Fruit fly (Drosophila melanogaster): ENCODE data around the gene gammaSnap2.
A peak's percentile ranks its signal among the peaks of the same experiment; 100 is the strongest.

gammaSnap2 gene

dm6 chr3R:10124764-10125163, 3.6 kb upstream of the gammaSnap2 start:
- TF ChIP-seq CG4496 (GFP tag; IDR thresholded peaks at IDR 0.05), result peak; percentile 41; the same call in 1 of the 3 replicates
- TF ChIP-seq rn (GFP tag; IDR thresholded peaks at IDR 0.05), result no peak
- TF ChIP-seq CG12605 (GFP tag; IDR thresholded peaks at IDR 0.05), result no peak
- no peak for TF ChIP-seq CG34367 (tag; optimal IDR thresholded peaks at IDR 0.05)
- 0 out of 3 replicates have a peak, but pooled peaks have one; percentile 29 for TF ChIP-seq fd96Ca (GFP tag; IDR thresholded peaks at IDR 0.05)
- no peak for TF ChIP-seq CG15710 (tag; optimal IDR thresholded peaks at IDR 0.05)
- no peak for TF ChIP-seq Pif1A (GFP tag; optimal IDR thresholded peaks at IDR 0.05)
- no peak for TF ChIP-seq CG13204 (GFP tag; optimal IDR thresholded peaks at IDR 0.05)
- TF ChIP-seq Pif1B (GFP tag; optimal IDR thresholded peaks at IDR 0.05), result no peak
- TF ChIP-seq CG17806 (tag; optimal IDR thresholded peaks at IDR 0.05), result no peak
- no peak for TF ChIP-seq CG32121 (GFP tag; IDR thresholded peaks at IDR 0.05)
- peak; percentile 52 for TF ChIP-seq CG14655 (GFP tag; optimal IDR thresholded peaks at IDR 0.05)
- TF ChIP-seq EcR (GFP tag; optimal IDR thresholded peaks at IDR 0.05), result no peak
- TF ChIP-seq Ets98B (GFP tag; IDR thresholded peaks at IDR 0.05), result peak; percentile 42; the same call in 1 of the 2 replicates
- no peak for TF ChIP-seq D1 (tag; optimal IDR thresholded peaks at IDR 0.05)
- peak; percentile 45 for TF ChIP-seq CG8301 (tag; optimal IDR thresholded peaks at IDR 0.05)
- no peak for TF ChIP-seq gl (tag; optimal IDR thresholded peaks at IDR 0.05)
- no peak for TF ChIP-seq CG9948 (tag; optimal IDR thresholded peaks at IDR 0.05)
- no peak for TF ChIP-seq Snoo (tag; optimal IDR thresholded peaks at IDR 0.05)
- no peak for TF ChIP-seq CG10348 (GFP tag; IDR thresholded peaks at IDR 0.05)
- no peak for TF ChIP-seq CG8159 (tag; optimal IDR thresholded peaks at IDR 0.05)

- TF ChIP-seq CG8159 (tag; optimal IDR thresholded peaks at IDR 0.05) (no peak), Ets98B (GFP tag; IDR thresholded peaks at IDR 0.05) (no peak), EcR (GFP tag; optimal IDR thresholded peaks at IDR 0.05) (no peak), CG12605 (GFP tag; IDR thresholded peaks at IDR 0.05) (no peak), CG4496 (GFP tag; IDR thresholded peaks at IDR 0.05) (no peak), CG14655 (GFP tag; optimal IDR thresholded peaks at IDR 0.05) (no peak), rn (GFP tag; IDR thresholded peaks at IDR 0.05) (no peak), Pif1B (GFP tag; optimal IDR thresholded peaks at IDR 0.05) (no peak), CG34367 (tag; optimal IDR thresholded peaks at IDR 0.05) (no peak), CG15710 (tag; optimal IDR thresholded peaks at IDR 0.05) (no peak), CG10348 (GFP tag; IDR thresholded peaks at IDR 0.05) (no peak), CG17806 (tag; optimal IDR thresholded peaks at IDR 0.05) (no peak), CG32121 (GFP tag; IDR thresholded peaks at IDR 0.05) (no peak), fd96Ca (GFP tag; IDR thresholded peaks at IDR 0.05) (no peak), D1 (tag; optimal IDR thresholded peaks at IDR 0.05) (no peak), gl (tag; optimal IDR thresholded peaks at IDR 0.05) (no peak), Snoo (tag; optimal IDR thresholded peaks at IDR 0.05) (no peak), Pif1A (GFP tag; optimal IDR thresholded peaks at IDR 0.05) (no peak)
Measured at dm6 chr3R:10119592-10119991, 1.6 kb downstream of the gammaSnap2 start.

- TF ChIP-seq CG13204 (GFP tag; optimal IDR thresholded peaks at IDR 0.05) (no peak), CG8159 (tag; optimal IDR thresholded peaks at IDR 0.05) (no peak), Snoo (tag; optimal IDR thresholded peaks at IDR 0.05) (no peak), CG14655 (GFP tag; optimal IDR thresholded peaks at IDR 0.05) (no peak), CG15710 (tag; optimal IDR thresholded peaks at IDR 0.05) (no peak), Pif1A (GFP tag; optimal IDR thresholded peaks at IDR 0.05) (no peak), CG10348 (GFP tag; IDR thresholded peaks at IDR 0.05) (no peak), CG12605 (GFP tag; IDR thresholded peaks at IDR 0.05) (no peak)
Measured at dm6 chr3R:10115797-10116196, 5.4 kb downstream of the gammaSnap2 start.

dm6 chr3R:10114915-10115534, 6.2 kb downstream of the gammaSnap2 start:
- TF ChIP-seq EcR (GFP tag; optimal IDR thresholded peaks at IDR 0.05) (peak; percentile 30), CG8159 (tag; optimal IDR thresholded peaks at IDR 0.05) (peak; percentile 13), Pif1A (GFP tag; optimal IDR thresholded peaks at IDR 0.05) (peak; percentile 24), CG14655 (GFP tag; optimal IDR thresholded peaks at IDR 0.05) (peak; percentile 40), gl (tag; optimal IDR thresholded peaks at IDR 0.05) (peak; percentile 42), CG13204 (GFP tag; optimal IDR thresholded peaks at IDR 0.05) (no peak)

- no peak for TF ChIP-seq CG34367 (tag; optimal IDR thresholded peaks at IDR 0.05)
- TF ChIP-seq CG9948 (tag; optimal IDR thresholded peaks at IDR 0.05), result no peak
- TF ChIP-seq CG17806 (tag; optimal IDR thresholded peaks at IDR 0.05), result no peak
- no peak for TF ChIP-seq CG15710 (tag; optimal IDR thresholded peaks at IDR 0.05)
- no peak for TF ChIP-seq CG10348 (GFP tag; IDR thresholded peaks at IDR 0.05)
Measured at dm6 chr3R:10113746-10114145, 7.5 kb downstream of the gammaSnap2 start.

dm6 chr3R:10112195-10112594, 9.0 kb downstream of the gammaSnap2 start, which contains the start of gene CAH7:
Gene CAH7, plus strand, starts transcription at chr3R:10112237.
- TF ChIP-seq CG17806 (tag; optimal IDR thresholded peaks at IDR 0.05), result no peak
- no peak for TF ChIP-seq CG8159 (tag; optimal IDR thresholded peaks at IDR 0.05)
- no peak for TF ChIP-seq rn (GFP tag; IDR thresholded peaks at IDR 0.05)
- TF ChIP-seq CG4496 (GFP tag; IDR thresholded peaks at IDR 0.05), result no peak
- no peak for TF ChIP-seq CG8301 (tag; optimal IDR thresholded peaks at IDR 0.05)
- peak; percentile 60; the same call in 2 of the 3 replicates for TF ChIP-seq fd96Ca (GFP tag; IDR thresholded peaks at IDR 0.05)
- no peak for TF ChIP-seq CG10348 (GFP tag; IDR thresholded peaks at IDR 0.05)
- no peak for TF ChIP-seq CG32121 (GFP tag; IDR thresholded peaks at IDR 0.05)
- no peak for TF ChIP-seq Snoo (tag; optimal IDR thresholded peaks at IDR 0.05)
- TF ChIP-seq CG34367 (tag; optimal IDR thresholded peaks at IDR 0.05), result no peak
- TF ChIP-seq CG9948 (tag; optimal IDR thresholded peaks at IDR 0.05), result no peak
- no peak for TF ChIP-seq CG15710 (tag; optimal IDR thresholded peaks at IDR 0.05)
- TF ChIP-seq Pif1A (GFP tag; optimal IDR thresholded peaks at IDR 0.05), result no peak
- no peak for TF ChIP-seq EcR (GFP tag; optimal IDR thresholded peaks at IDR 0.05)
- TF ChIP-seq CG13204 (GFP tag; optimal IDR thresholded peaks at IDR 0.05), result peak; percentile 5
- no peak for TF ChIP-seq CG12605 (GFP tag; IDR thresholded peaks at IDR 0.05)
